Worm (Caenorhabditis elegans) whole organism, late embryonic: ENCODE measurements around the gene sax-2.

Source experiments
- C38D4.7 ChIP-seq: fragments of 200-800 bp; sonication (Bioruptor generic); optimal IDR thresholded peaks from 2 replicates; lab custom pipeline; 2018; ENCODE audit warnings: mild to moderate bottlenecking, missing genetic modification characterization, moderate library complexity, missing compliant biosample characterization
- K02D7.2 ChIP-seq: sonication (generic microtip); optimal IDR thresholded peaks from 2 replicates; lab custom pipeline; 2017; ENCODE audit warnings: mild to moderate bottlenecking, missing genetic modification characterization, missing compliant biosample characterization
- K09A11.1 ChIP-seq: sonication (generic microtip); optimal IDR thresholded peaks from 2 replicates; lab custom pipeline; 2017; ENCODE audit warnings: antibody characterized with exemption, mild to moderate bottlenecking, missing genetic modification characterization, missing compliant biosample characterization; ENCODE audit not compliant: insufficient read depth
- ceh-14 ChIP-seq: sonication (generic microtip); optimal IDR thresholded peaks from 2 replicates; lab custom pipeline; 2016; ENCODE audit warnings: missing genotype, missing genetic modification characterization, missing compliant biosample characterization
- ceh-18 ChIP-seq: sonication (generic microtip); optimal IDR thresholded peaks from 2 replicates; lab custom pipeline; 2016; ENCODE audit warnings: missing genetic modification characterization, missing compliant biosample characterization
- ceh-19 ChIP-seq: fragments of 200-800 bp; sonication (Bioruptor generic); optimal IDR thresholded peaks from 2 replicates; lab custom pipeline; 2018; ENCODE audit warnings: mild to moderate bottlenecking, missing genetic modification characterization, missing compliant biosample characterization
- ceh-30 ChIP-seq: fragments of 150-350 bp; optimal IDR thresholded peaks from 2 replicates; lab custom pipeline; 2014; ENCODE audit warnings: missing biosample characterization, missing genetic modification characterization
- ceh-31 ChIP-seq: sonication (generic microtip); optimal IDR thresholded peaks from 2 replicates; lab custom pipeline; 2016; ENCODE audit warnings: missing genetic modification characterization, missing compliant biosample characterization
- ceh-34 ChIP-seq: sonication (generic microtip); optimal IDR thresholded peaks from 2 replicates; lab custom pipeline; 2016; ENCODE audit warnings: mild to moderate bottlenecking, missing genetic modification characterization, missing compliant biosample characterization
- ceh-48 ChIP-seq: sonication (generic microtip); optimal IDR thresholded peaks from 2 replicates; lab custom pipeline; 2016; ENCODE audit warnings: missing genetic modification characterization, inconsistent platforms, missing compliant biosample characterization
- che-1 ChIP-seq: sonication (generic microtip); optimal IDR thresholded peaks from 2 replicates; lab custom pipeline; 2016; ENCODE audit warnings: mild to moderate bottlenecking, missing genetic modification characterization, missing compliant biosample characterization
- dve-1 ChIP-seq: sonication (generic microtip); optimal IDR thresholded peaks from 2 replicates; lab custom pipeline; 2017; ENCODE audit warnings: antibody characterized with exemption, mild to moderate bottlenecking, missing genetic modification characterization, missing compliant biosample characterization
- elt-2 ChIP-seq: sonication (generic microtip); optimal IDR thresholded peaks from 2 replicates; lab custom pipeline; 2016; ENCODE audit warnings: missing genetic modification reagents, missing genetic modification characterization, missing compliant biosample characterization
- eyg-1 ChIP-seq: sonication (generic microtip); optimal IDR thresholded peaks from 2 replicates; lab custom pipeline; 2016; ENCODE audit warnings: missing genotype, missing genetic modification characterization, missing compliant biosample characterization
- fax-1 ChIP-seq: sonication (generic microtip); optimal IDR thresholded peaks from 2 replicates; lab custom pipeline; 2016; ENCODE audit warnings: missing genotype, missing genetic modification characterization, missing compliant biosample characterization
- fkh-10 ChIP-seq: fragments of 150-350 bp; optimal IDR thresholded peaks from 2 replicates; lab custom pipeline; 2014; ENCODE audit warnings: missing biosample characterization, missing genetic modification reagents, missing genetic modification characterization
- fkh-6 ChIP-seq: sonication (generic microtip); optimal IDR thresholded peaks from 2 replicates; lab custom pipeline; 2016; ENCODE audit warnings: missing genetic modification characterization, missing compliant biosample characterization
- gmeb-2 ChIP-seq: sonication (generic microtip); optimal IDR thresholded peaks from 2 replicates; lab custom pipeline; 2016; ENCODE audit warnings: missing genetic modification characterization, inconsistent platforms, missing compliant biosample characterization
- hlh-13 ChIP-seq: fragments of 200-800 bp; sonication (Bioruptor generic); optimal IDR thresholded peaks from 2 replicates; lab custom pipeline; 2018; ENCODE audit warnings: mild to moderate bottlenecking, missing genetic modification characterization, missing compliant biosample characterization
- hlh-30 ChIP-seq: sonication (generic microtip); optimal IDR thresholded peaks from 2 replicates; lab custom pipeline; 2017; ENCODE audit warnings: antibody characterized with exemption, missing genetic modification characterization, missing compliant biosample characterization; ENCODE audit not compliant: insufficient read depth
- hlh-6 ChIP-seq: sonication (generic microtip); optimal IDR thresholded peaks from 2 replicates; lab custom pipeline; 2016; ENCODE audit warnings: missing genotype, missing genetic modification characterization, missing compliant biosample characterization
- hlh-8 ChIP-seq: sonication (generic microtip); optimal IDR thresholded peaks from 2 replicates; lab custom pipeline; 2016; ENCODE audit warnings: missing genotype, missing genetic modification characterization, missing compliant biosample characterization
- lin-11 ChIP-seq: fragments of 200-800 bp; sonication (Bioruptor generic); optimal IDR thresholded peaks from 2 replicates; lab custom pipeline; 2018; ENCODE audit warnings: mild to moderate bottlenecking, missing genetic modification characterization, missing compliant biosample characterization
- madf-2 ChIP-seq: sonication (generic microtip); optimal IDR thresholded peaks from 2 replicates; lab custom pipeline; 2017; ENCODE audit warnings: missing genetic modification characterization, missing compliant biosample characterization
- nfya-1 ChIP-seq: sonication (generic microtip); optimal IDR thresholded peaks from 2 replicates; lab custom pipeline; 2017; ENCODE audit warnings: missing genetic modification characterization, mild to moderate bottlenecking, missing compliant biosample characterization, antibody characterized with exemption, moderate library complexity
- nhr-232 ChIP-seq: sonication (generic microtip); optimal IDR thresholded peaks from 2 replicates; lab custom pipeline; 2016; ENCODE audit warnings: missing genetic modification characterization, missing compliant biosample characterization
- npax-4 ChIP-seq: sonication (generic microtip); optimal IDR thresholded peaks from 2 replicates; lab custom pipeline; 2016; ENCODE audit warnings: missing genetic modification characterization, missing compliant biosample characterization
- odd-2 ChIP-seq: sonication (generic microtip); optimal IDR thresholded peaks from 2 replicates; lab custom pipeline; 2017; ENCODE audit warnings: antibody characterized with exemption, mild to moderate bottlenecking, missing genetic modification characterization, missing compliant biosample characterization
- pha-2 ChIP-seq: sonication (generic microtip); optimal IDR thresholded peaks from 2 replicates; lab custom pipeline; 2017; ENCODE audit warnings: mild to moderate bottlenecking, missing genetic modification characterization, missing compliant biosample characterization
- pros-1 ChIP-seq: fragments of 150-350 bp; optimal IDR thresholded peaks from 2 replicates; lab custom pipeline; 2014; ENCODE audit warnings: missing biosample characterization, missing genetic modification reagents, missing genetic modification characterization
- ref-2 ChIP-seq: sonication (generic microtip); optimal IDR thresholded peaks from 2 replicates; lab custom pipeline; 2016; ENCODE audit warnings: missing genetic modification characterization, missing compliant biosample characterization
- sdc-2 ChIP-seq: sonication (generic microtip); optimal IDR thresholded peaks from 2 replicates; lab custom pipeline; 2016; ENCODE audit warnings: missing genotype, missing genetic modification characterization, missing compliant biosample characterization
- sox-2 ChIP-seq: fragments of 200-800 bp; sonication (Bioruptor generic); IDR thresholded peaks from 2 replicates; pipeline ENCODE4 v1.3.6; 2022; ENCODE audit warnings: missing genetic modification reagents, missing genetic modification characterization, missing compliant biosample characterization
- tbx-2 ChIP-seq: sonication (generic microtip); optimal IDR thresholded peaks from 2 replicates; lab custom pipeline; 2016; ENCODE audit warnings: missing genetic modification characterization, missing compliant biosample characterization
- tbx-7 ChIP-seq: sonication (generic microtip); optimal IDR thresholded peaks from 2 replicates; lab custom pipeline; 2016; ENCODE audit warnings: missing genotype, missing genetic modification characterization, missing compliant biosample characterization
- unc-3 ChIP-seq, 2 experiments: fragments of 200-800 bp in 1 of 2; sonication (Bioruptor generic) in 1 of 2; sonication (generic microtip) in 1 of 2; conservative IDR thresholded peaks in 1 of 2; optimal IDR thresholded peaks in 1 of 2; 2 replicates each; pipeline versions ENCODE4 v1.3.6 to Lab custom; 2016 to 2022; ENCODE audit warnings: missing compliant biosample characterization in 2 of 2, missing genetic modification characterization in 2 of 2, missing genetic modification reagents in 1 of 2
- unc-55 ChIP-seq: sonication (generic microtip); optimal IDR thresholded peaks from 2 replicates; lab custom pipeline; 2017; ENCODE audit warnings: missing biosample characterization, missing genetic modification reagents, missing genetic modification characterization

sax-2 gene

DNA sequence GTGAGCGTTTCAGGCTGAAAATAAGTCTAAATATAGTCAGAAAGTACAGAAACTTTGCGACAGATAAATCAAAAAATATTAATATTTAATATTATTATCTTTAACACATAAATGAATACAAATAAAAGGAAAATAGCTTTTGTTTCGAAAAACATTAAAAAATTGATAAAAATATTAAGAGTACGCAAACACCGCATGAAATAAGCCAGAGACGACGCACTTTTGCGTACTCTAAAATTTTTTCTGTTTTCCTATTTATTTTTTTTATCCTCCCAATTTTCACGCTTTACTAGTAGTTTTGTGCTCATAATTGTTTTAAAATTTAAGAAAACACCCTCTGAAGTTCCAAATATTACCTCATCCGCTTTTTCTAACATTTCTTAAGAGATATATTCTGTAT lies 43.6 kb downstream of the sax-2 start, which contains the start of the genes rbm-42 and grwd-1:
TSS of gene rbm-42 (minus strand) at position 93 of the 400 bp plus-strand sequence.
TSS of gene grwd-1 (plus strand) at position 328 of the 400 bp plus-strand sequence.
- TF ChIP-seq elt-2 (tag; lab: Kevin White, UChicago) (peak; percentile 13), ceh-31 (tag; lab: Kevin White, UChicago) (peak; percentile 11), ceh-19 (GFP tag; lab: Kevin White, UChicago) (no peak)
- TF ChIP-seq, all 69 proteins: peak for 2

DNA sequence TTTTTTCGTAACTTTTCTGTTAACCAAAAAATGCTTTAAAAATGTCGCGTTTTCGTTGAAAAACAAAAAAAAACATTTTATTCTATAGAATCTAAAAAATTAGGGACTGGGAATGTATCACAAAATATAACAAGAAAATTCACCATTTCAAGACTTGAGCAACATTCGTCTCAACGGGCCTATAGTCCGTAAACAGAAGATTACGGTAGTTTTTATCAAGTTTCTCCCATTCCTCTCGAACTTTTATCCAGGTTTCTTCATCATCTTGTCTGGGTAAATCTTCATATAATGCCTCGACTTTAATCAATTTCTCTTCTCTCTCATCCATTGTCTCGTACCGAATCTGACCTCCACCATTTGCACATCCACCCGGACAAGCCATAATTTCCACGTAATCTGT lies 45.9 kb downstream of the sax-2 start:
- TF ChIP-seq hlh-6 (tag; lab: Kevin White, UChicago) (no peak), ref-2 (tag; lab: Kevin White, UChicago) (no peak), sox-2 (GFP tag; lab: Robert Waterston, UW) (no peak)

DNA sequence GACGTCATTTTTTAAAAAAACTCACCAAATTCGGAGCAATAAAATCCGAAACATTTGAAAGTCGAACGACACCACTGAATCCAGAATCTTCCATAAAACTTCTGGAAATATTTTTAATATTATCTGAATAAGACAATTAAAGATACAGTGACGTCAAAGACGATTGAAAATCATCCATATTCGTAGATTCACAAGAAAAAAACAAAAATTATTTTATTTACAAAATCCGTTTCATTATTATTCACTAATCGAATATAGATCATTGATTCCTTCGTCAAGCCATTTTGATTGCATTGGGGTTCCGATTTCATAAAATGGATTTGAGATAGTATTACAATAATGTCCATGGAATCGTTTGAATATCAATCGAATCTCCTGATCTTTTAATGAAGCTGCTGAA lies 49.2 kb downstream of the sax-2 start, which contains the start of gene oxy-4:
TSS of gene oxy-4 (minus strand) at position 101 of the 400 bp plus-strand sequence.
- TF ChIP-seq ref-2 (tag; lab: Kevin White, UChicago) (no peak), eyg-1 (tag; lab: Kevin White, UChicago) (no peak), lin-11 (tag; lab: Kevin White, UChicago) (no peak), dve-1 (tag; lab: Kevin White, UChicago) (no peak), hlh-8 (tag; lab: Kevin White, UChicago) (no peak), gmeb-2 (tag; lab: Kevin White, UChicago) (no peak), nfya-1 (tag; lab: Kevin White, UChicago) (no peak), unc-3 (GFP tag; conservative IDR thresholded peaks at IDR 0.05; lab: Robert Waterston, UW) (no peak), unc-3 (tag; optimal IDR thresholded peaks at IDR 0.05; lab: Kevin White, UChicago) (no peak), K09A11.1 (tag; lab: Kevin White, UChicago) (no peak)

DNA sequence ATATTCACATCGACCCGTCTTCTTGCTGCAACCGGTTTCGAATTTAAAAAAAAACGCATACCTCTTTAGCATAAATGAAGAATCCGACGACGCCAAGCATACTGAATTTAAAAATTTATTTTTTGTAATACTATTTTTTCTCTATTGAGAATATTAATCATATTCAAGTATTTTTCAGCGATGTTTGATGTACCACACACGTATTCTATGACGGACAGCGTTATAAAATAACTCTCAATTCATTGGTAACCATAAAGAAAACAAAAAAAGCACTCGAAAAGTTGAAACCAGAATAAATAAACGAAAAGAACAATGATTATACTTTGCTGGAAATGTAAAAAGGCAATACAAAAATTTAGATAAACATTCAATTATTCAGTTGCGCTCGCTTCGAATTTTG lies 50.0 kb downstream of the sax-2 start, which contains the start of gene T10F2.5:
TSS of gene T10F2.5 (minus strand) at position 101 of the 400 bp plus-strand sequence.
- TF ChIP-seq K09A11.1 (tag; lab: Kevin White, UChicago) (no peak), ceh-48 (no peak), pha-2 (tag; lab: Kevin White, UChicago) (no peak), sox-2 (GFP tag; lab: Robert Waterston, UW) (no peak), fax-1 (tag; lab: Kevin White, UChicago) (no peak), pros-1 (tag; lab: Kevin White, UChicago) (no peak), tbx-2 (no peak), unc-55 (GFP tag; lab: Kevin White, UChicago) (no peak), ceh-34 (tag; lab: Kevin White, UChicago) (no peak), madf-2 (tag; lab: Kevin White, UChicago) (no peak), fkh-10 (GFP tag; lab: Kevin White, UChicago) (no peak), hlh-13 (GFP tag; lab: Kevin White, UChicago) (no peak), C38D4.7 (GFP tag; lab: Kevin White, UChicago) (no peak), unc-3 (GFP tag; conservative IDR thresholded peaks at IDR 0.05; lab: Robert Waterston, UW) (no peak), unc-3 (tag; optimal IDR thresholded peaks at IDR 0.05; lab: Kevin White, UChicago) (no peak), nfya-1 (tag; lab: Kevin White, UChicago) (no peak), che-1 (tag; lab: Kevin White, UChicago) (no peak), odd-2 (no peak), hlh-8 (tag; lab: Kevin White, UChicago) (no peak), ceh-30 (tag; lab: Kevin White, UChicago) (no peak), nhr-232 (tag; lab: Kevin White, UChicago) (no peak)

DNA sequence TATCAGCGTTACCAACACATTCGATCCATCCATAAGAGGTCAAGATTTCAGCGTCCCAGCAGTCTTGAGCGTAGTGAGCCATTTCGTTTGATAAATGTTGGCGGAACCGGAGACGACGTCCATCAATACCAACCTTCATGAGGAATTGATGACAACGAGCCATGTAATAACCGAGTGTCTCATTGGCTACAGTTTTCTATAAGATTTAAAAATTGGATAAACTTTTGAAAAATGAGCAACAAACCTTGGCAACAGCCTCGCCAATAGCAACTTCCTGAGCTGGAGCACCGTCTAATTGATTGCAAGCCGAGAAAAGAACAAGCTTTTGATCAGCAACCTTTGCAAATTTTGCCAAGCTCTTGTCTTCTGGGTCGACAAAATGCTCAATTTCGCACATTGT lies 51.3 kb downstream of the sax-2 start:
- no peak for TF ChIP-seq C38D4.7 (GFP tag; lab: Kevin White, UChicago)
- TF ChIP-seq unc-55 (GFP tag; lab: Kevin White, UChicago), result no peak
- TF ChIP-seq ceh-31 (tag; lab: Kevin White, UChicago), result no peak
- no peak for TF ChIP-seq ceh-14 (tag; lab: Kevin White, UChicago)
- no peak for TF ChIP-seq fax-1 (tag; lab: Kevin White, UChicago)
- TF ChIP-seq npax-4 (tag; lab: Kevin White, UChicago), result no peak
- TF ChIP-seq hlh-6 (tag; lab: Kevin White, UChicago), result no peak
- TF ChIP-seq ref-2 (tag; lab: Kevin White, UChicago), result no peak
- TF ChIP-seq nfya-1 (tag; lab: Kevin White, UChicago), result no peak
- TF ChIP-seq tbx-7 (tag; lab: Kevin White, UChicago), result no peak
- TF ChIP-seq sdc-2 (tag; lab: Kevin White, UChicago), result no peak
- no peak for TF ChIP-seq madf-2 (tag; lab: Kevin White, UChicago)
- TF ChIP-seq ceh-18 (tag; lab: Kevin White, UChicago), result no peak
- TF ChIP-seq fkh-6 (tag; lab: Kevin White, UChicago), result no peak
- TF ChIP-seq elt-2 (tag; lab: Kevin White, UChicago), result no peak
- no peak for TF ChIP-seq K02D7.2 (tag; lab: Kevin White, UChicago)
- no peak for TF ChIP-seq hlh-30 (tag; lab: Kevin White, UChicago)
- no peak for TF ChIP-seq K09A11.1 (tag; lab: Kevin White, UChicago)
